Fruit fly (Drosophila melanogaster) whole organism, pupa: Measurements from ENCODE around the gene mRpS22.

Experiments
- CG10348 ChIP-seq: fragments of 200-800 bp; sonication (Bioruptor generic); IDR thresholded peaks from 2 replicates; pipeline ENCODE4 v1.3.6; 2022; ENCODE audit warnings: missing biosample characterization, missing genetic modification characterization
- CG12605 ChIP-seq: fragments of 200-800 bp; sonication (Bioruptor generic); IDR thresholded peaks from 2 replicates; pipeline ENCODE4 v1.3.6; 2022; ENCODE audit warnings: missing biosample characterization, missing genetic modification characterization
- CG13204 ChIP-seq: fragments of 200-800 bp; sonication (Bioruptor generic); optimal IDR thresholded peaks from 2 replicates; lab custom pipeline; 2018; ENCODE audit warnings: missing biosample characterization, mild to moderate bottlenecking, missing genetic modification characterization, moderate library complexity
- CG14655 ChIP-seq: fragments of 200-800 bp; sonication (Bioruptor generic); optimal IDR thresholded peaks from 3 replicates; lab custom pipeline; 2017; ENCODE audit warnings: mild to moderate bottlenecking, missing biosample characterization, missing genetic modification reagents, missing genetic modification characterization
- CG15710 ChIP-seq: fragments of 200-800 bp; sonication (Bioruptor generic); optimal IDR thresholded peaks from 2 replicates; lab custom pipeline; 2018; ENCODE audit warnings: missing biosample characterization, mild to moderate bottlenecking, missing genetic modification characterization, moderate library complexity
- CG17806 ChIP-seq: fragments of 200-800 bp; sonication (Bioruptor generic); optimal IDR thresholded peaks from 2 replicates; lab custom pipeline; 2018; ENCODE audit warnings: missing biosample characterization, mild to moderate bottlenecking, missing genetic modification characterization, moderate library complexity
- CG32121 ChIP-seq: fragments of 200-800 bp; sonication (Bioruptor generic); IDR thresholded peaks from 2 replicates; pipeline ENCODE4 v1.3.6; 2022; ENCODE audit warnings: missing biosample characterization, missing genetic modification characterization
- CG34367 ChIP-seq: fragments of 200-800 bp; sonication (Bioruptor generic); optimal IDR thresholded peaks from 2 replicates; lab custom pipeline; 2018; ENCODE audit warnings: missing biosample characterization, mild to moderate bottlenecking, missing genetic modification characterization
- CG4496 ChIP-seq: fragments of 200-800 bp; sonication (Bioruptor generic); IDR thresholded peaks from 3 replicates; pipeline ENCODE4 v1.3.6; 2022; ENCODE audit warnings: missing biosample characterization, missing genetic modification characterization
- CG8159 ChIP-seq: fragments of 200-800 bp; sonication (Bioruptor generic); optimal IDR thresholded peaks from 3 replicates; lab custom pipeline; 2018; ENCODE audit warnings: missing biosample characterization, mild to moderate bottlenecking, missing genetic modification characterization, moderate library complexity
- CG8301 ChIP-seq: fragments of 200-800 bp; sonication (Bioruptor generic); optimal IDR thresholded peaks from 2 replicates; lab custom pipeline; 2018; ENCODE audit warnings: missing biosample characterization, mild to moderate bottlenecking, missing genetic modification characterization
- CG9948 ChIP-seq: fragments of 200-800 bp; sonication (Bioruptor generic); optimal IDR thresholded peaks from 2 replicates; lab custom pipeline; 2018; ENCODE audit warnings: missing biosample characterization, mild to moderate bottlenecking, missing genetic modification characterization, moderate library complexity
- D1 ChIP-seq: fragments of 200-800 bp; sonication (Bioruptor generic); optimal IDR thresholded peaks from 2 replicates; lab custom pipeline; 2018; ENCODE audit warnings: missing biosample characterization, mild to moderate bottlenecking, missing genetic modification characterization, moderate library complexity
- EcR ChIP-seq: fragments of 200-800 bp; sonication (Bioruptor generic); optimal IDR thresholded peaks from 3 replicates; lab custom pipeline; 2019; ENCODE audit warnings: missing biosample characterization, missing genetic modification characterization, mild to moderate bottlenecking, moderate library complexity, missing genetic modification reagents
- Ets98B ChIP-seq: fragments of 200-800 bp; sonication (Bioruptor generic); IDR thresholded peaks from 2 replicates; pipeline ENCODE4 v1.3.6; 2022; ENCODE audit warnings: missing biosample characterization, missing genetic modification characterization
- Pif1A ChIP-seq: fragments of 200-800 bp; sonication (Bioruptor generic); optimal IDR thresholded peaks from 3 replicates; lab custom pipeline; 2016; ENCODE audit warnings: missing biosample characterization, missing genetic modification characterization
- Pif1B ChIP-seq: fragments of 200-800 bp; sonication (Bioruptor generic); optimal IDR thresholded peaks from 3 replicates; lab custom pipeline; 2016; ENCODE audit warnings: missing biosample characterization, missing genetic modification characterization
- Snoo ChIP-seq: fragments of 200-800 bp; sonication (Bioruptor generic); optimal IDR thresholded peaks from 3 replicates; lab custom pipeline; 2017; ENCODE audit warnings: missing biosample characterization, mild to moderate bottlenecking, missing genetic modification characterization, inconsistent platforms
- fd96Ca ChIP-seq: fragments of 200-800 bp; sonication (Bioruptor generic); IDR thresholded peaks from 3 replicates; pipeline ENCODE4 v1.3.6; 2022; ENCODE audit warnings: missing biosample characterization, missing genetic modification characterization
- gl ChIP-seq: fragments of 200-800 bp; sonication (Bioruptor generic); optimal IDR thresholded peaks from 2 replicates; lab custom pipeline; 2018; ENCODE audit warnings: missing biosample characterization, mild to moderate bottlenecking, missing genetic modification characterization
- rn ChIP-seq: fragments of 200-800 bp; sonication (Bioruptor generic); IDR thresholded peaks from 2 replicates; pipeline ENCODE4 v1.3.6; 2022; ENCODE audit warnings: missing biosample characterization, missing genetic modification characterization

The mRpS22 gene

dm6 chr3R:27921982-27922672 is 5.4 kb downstream of the mRpS22 start, which contains the start of gene BCAS2:
Gene BCAS2 (minus strand): TSS chr3R:27922356.
- TF ChIP-seq EcR (no peak), CG8301 (no peak), CG9948 (tag; lab: Kevin White, UChicago) (no peak), Pif1A (GFP tag; lab: Kevin White, UChicago) (no peak), CG13204 (GFP tag; lab: Kevin White, UChicago) (no peak)
- TF ChIP-seq, all 21 proteins: peak for 0

dm6 chr3R:27922673-27923175 is 6.0 kb downstream of the mRpS22 start, which contains the start of gene RpL4:
Gene RpL4 (plus strand): TSS chr3R:27922821.
- no peak for TF ChIP-seq CG14655 (GFP tag; lab: Kevin White, UChicago)
- peak; percentile 40 for TF ChIP-seq Pif1B
- TF ChIP-seq rn, result peak; percentile 62; the same call in 1 of the 2 replicates
- no peak for TF ChIP-seq CG8301
- peak; percentile 6; the same call in 1 of the 3 replicates for TF ChIP-seq fd96Ca (GFP tag; lab: Robert Waterston, UW)
- TF ChIP-seq gl (tag; lab: Kevin White, UChicago), result peak; percentile 8
- peak; percentile 85 for TF ChIP-seq CG4496 (GFP tag; lab: Robert Waterston, UW)
- peak; percentile 65 for TF ChIP-seq CG15710
- peak; percentile 76 for TF ChIP-seq Pif1A (GFP tag; lab: Kevin White, UChicago)
- TF ChIP-seq CG10348 (GFP tag; lab: Robert Waterston, UW), result no peak
- TF ChIP-seq CG12605 (GFP tag; lab: Robert Waterston, UW), result peak; percentile 67; the same call in 1 of the 2 replicates
- TF ChIP-seq CG13204 (GFP tag; lab: Kevin White, UChicago), result no peak
- 0 out of 2 replicates have a peak, but pooled peaks have one; percentile 40 for TF ChIP-seq CG32121 (GFP tag; lab: Robert Waterston, UW)
- peak; percentile 80 for TF ChIP-seq CG34367
- peak; percentile 92 for TF ChIP-seq Snoo (tag; lab: Kevin White, UChicago)
- peak; percentile 59 for TF ChIP-seq Ets98B
- TF ChIP-seq CG8159 (tag; lab: Kevin White, UChicago), result peak; percentile 47
- TF ChIP-seq CG9948 (tag; lab: Kevin White, UChicago), result peak; percentile 3

- peak; percentile 95 for TF ChIP-seq CG13204 (GFP tag; lab: Kevin White, UChicago)
- TF ChIP-seq CG8301, result no peak
- TF ChIP-seq gl (tag; lab: Kevin White, UChicago), result peak; percentile 79
- no peak for TF ChIP-seq CG34367
- peak; percentile 45; the same call in 1 of the 2 replicates for TF ChIP-seq CG32121 (GFP tag; lab: Robert Waterston, UW)
- peak; percentile 23 for TF ChIP-seq Pif1B
- no peak for TF ChIP-seq EcR
- peak; percentile 25; the same call in 1 of the 2 replicates for TF ChIP-seq Ets98B
- peak; percentile 27 for TF ChIP-seq Pif1A (GFP tag; lab: Kevin White, UChicago)
- TF ChIP-seq CG14655 (GFP tag; lab: Kevin White, UChicago), result no peak
- no peak for TF ChIP-seq Snoo (tag; lab: Kevin White, UChicago)
- no peak for TF ChIP-seq CG17806 (tag; lab: Kevin White, UChicago)
- no peak for TF ChIP-seq fd96Ca (GFP tag; lab: Robert Waterston, UW)
- peak; percentile 28 for TF ChIP-seq CG12605 (GFP tag; lab: Robert Waterston, UW)
Measured at dm6 chr3R:27925000-27925970, 8.6 kb downstream of the mRpS22 start, which contains the start of gene mino. Gene mino (plus strand): TSS chr3R:27925191.

dm6 chr3R:27925971-27926533 is 9.3 kb downstream of the mRpS22 start:
- TF ChIP-seq Snoo (tag; lab: Kevin White, UChicago) (no peak), Ets98B (no peak; the same call in 1 of the 2 replicates), Pif1A (GFP tag; lab: Kevin White, UChicago) (no peak), CG17806 (tag; lab: Kevin White, UChicago) (no peak), CG12605 (GFP tag; lab: Robert Waterston, UW) (no peak), CG8301 (peak; percentile 5), CG8159 (tag; lab: Kevin White, UChicago) (peak; percentile 44), CG32121 (GFP tag; lab: Robert Waterston, UW) (no peak; the same call in 1 of the 2 replicates), fd96Ca (GFP tag; lab: Robert Waterston, UW) (no peak), CG9948 (tag; lab: Kevin White, UChicago) (no peak), gl (tag; lab: Kevin White, UChicago) (no peak), EcR (peak; percentile 42), CG13204 (GFP tag; lab: Kevin White, UChicago) (no peak), CG34367 (no peak), rn (0 out of 2 replicates have a peak, but pooled peaks have one; percentile 24), CG15710 (peak; percentile 10), D1 (tag; lab: Kevin White, UChicago) (no peak), Pif1B (no peak), CG10348 (GFP tag; lab: Robert Waterston, UW) (no peak), CG14655 (GFP tag; lab: Kevin White, UChicago) (peak; percentile 42), CG4496 (GFP tag; lab: Robert Waterston, UW) (peak; percentile 6; the same call in 1 of the 3 replicates)
